Worm (Caenorhabditis elegans): ENCODE measurements around the gene C49C8.3.

The C49C8.3 gene

DNA sequence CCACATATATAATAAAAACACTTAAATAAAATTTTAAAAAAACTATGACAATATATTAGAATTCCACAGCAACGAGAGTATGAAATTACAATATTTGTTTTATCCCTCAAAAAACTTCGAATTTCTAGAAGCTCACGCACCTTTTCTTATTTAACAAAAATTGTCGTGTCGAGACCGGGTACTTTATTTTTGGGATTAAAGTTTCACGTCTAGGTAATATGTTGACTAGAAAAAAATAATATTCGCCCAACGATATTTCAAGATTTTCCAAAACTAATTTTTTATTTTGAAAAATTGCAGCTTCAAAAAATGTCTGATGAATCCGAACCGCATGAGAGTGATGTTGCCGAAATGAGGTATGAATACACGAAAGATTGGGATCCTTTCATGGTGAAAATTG lies at the start of gene C49C8.3:
C49C8.3 (plus strand) TSS at position 301 of the 400 bp plus-strand sequence.
- TF ChIP-seq elt-2 (tag; optimal IDR thresholded peaks at IDR 0.05) (no peak), ZK546.5 (tag; optimal IDR thresholded peaks at IDR 0.05) (no peak), fkh-10 (GFP tag; optimal IDR thresholded peaks at IDR 0.05) (no peak), skn-1 (tag; optimal IDR thresholded peaks at IDR 0.05) (no peak), ztf-4 (tag; optimal IDR thresholded peaks at IDR 0.05) (no peak), nhr-237 (tag; optimal IDR thresholded peaks at IDR 0.05) (no peak), nfya-1 (tag; optimal IDR thresholded peaks at IDR 0.05; ENCODE audit: insufficient read depth) (no peak), eor-1 (tag; optimal IDR thresholded peaks at IDR 0.05) (no peak), ceh-9 (tag; optimal IDR thresholded peaks at IDR 0.05) (no peak), nhr-43 (tag; optimal IDR thresholded peaks at IDR 0.05; ENCODE audit: poor library complexity, severe bottlenecking) (no peak), fos-1 (tag; optimal IDR thresholded peaks at IDR 0.05) (no peak), aly-2 (tag; optimal IDR thresholded peaks at IDR 0.05) (no peak), daf-12 (tag; optimal IDR thresholded peaks at IDR 0.05) (no peak), elt-1 (tag; optimal IDR thresholded peaks at IDR 0.05) (no peak), egl-27 (tag; optimal IDR thresholded peaks at IDR 0.05) (no peak), nhr-67 (tag; optimal IDR thresholded peaks at IDR 0.05) (no peak)

DNA sequence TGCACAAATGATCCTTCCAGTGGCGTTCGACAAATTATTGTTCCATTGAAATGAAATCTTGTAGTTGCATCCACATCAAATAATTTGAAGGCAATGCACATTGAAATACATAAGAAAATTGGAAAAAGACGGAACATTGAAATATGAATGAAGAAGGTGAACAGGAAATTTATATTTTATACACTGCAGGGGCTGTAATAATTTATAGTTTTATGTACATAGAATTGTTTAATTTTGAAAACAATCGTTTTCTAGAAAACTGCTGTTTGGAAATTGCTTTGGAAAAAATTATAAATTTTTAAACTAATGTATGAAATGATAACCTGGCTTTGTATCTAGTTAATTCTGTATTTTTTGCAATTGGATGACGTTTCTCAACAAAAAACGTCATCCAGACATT lies 49.2 kb upstream of the C49C8.3 start, which contains the start of gene Y59H11AR.3:
Y59H11AR.3 (minus strand) TSS at position 101 of the 400 bp plus-strand sequence.
- no peak for TF ChIP-seq nhr-237 (tag; optimal IDR thresholded peaks at IDR 0.05)
- TF ChIP-seq lin-39 (tag; optimal IDR thresholded peaks at IDR 0.05), result no peak
- no peak for TF ChIP-seq nhr-67 (tag; optimal IDR thresholded peaks at IDR 0.05)
- no peak for TF ChIP-seq ZK546.5 (tag; optimal IDR thresholded peaks at IDR 0.05)
- no peak for TF ChIP-seq skn-1 (tag; optimal IDR thresholded peaks at IDR 0.05)
- TF ChIP-seq egl-5 (tag; optimal IDR thresholded peaks at IDR 0.05), result no peak
- TF ChIP-seq fkh-10 (GFP tag; optimal IDR thresholded peaks at IDR 0.05), result no peak
- TF ChIP-seq nhr-11 (tag; optimal IDR thresholded peaks at IDR 0.05), result no peak
- TF ChIP-seq ztf-11 (tag; optimal IDR thresholded peaks at IDR 0.05), result no peak
- TF ChIP-seq ceh-28 (tag; optimal IDR thresholded peaks at IDR 0.05), result no peak
- TF ChIP-seq unc-62 (GFP tag; optimal IDR thresholded peaks at IDR 0.05), result no peak
- no peak for TF ChIP-seq nhr-12 (tag; optimal IDR thresholded peaks at IDR 0.05)
- TF ChIP-seq nhr-77 (tag; optimal IDR thresholded peaks at IDR 0.05), result no peak

ce11 chrIV:8595767-8596166 lies 48.8 kb upstream of the C49C8.3 start, which contains the start of gene clec-181:
TSS of gene clec-181 (plus strand) at chrIV:8596067.
- no peak for TF ChIP-seq zag-1 (tag; optimal IDR thresholded peaks at IDR 0.05)

- TF ChIP-seq fos-1 (tag; optimal IDR thresholded peaks at IDR 0.05), result no peak
- no peak for TF ChIP-seq ceh-82 (tag; optimal IDR thresholded peaks at IDR 0.05)
- TF ChIP-seq nfya-1 (tag; optimal IDR thresholded peaks at IDR 0.05; ENCODE audit: insufficient read depth), result peak; percentile 57
- TF ChIP-seq eor-1 (tag; optimal IDR thresholded peaks at IDR 0.05), result no peak
- TF ChIP-seq egl-5 (tag; optimal IDR thresholded peaks at IDR 0.05), result no peak
- TF ChIP-seq skn-1 (tag; optimal IDR thresholded peaks at IDR 0.05), result no peak
- no peak for TF ChIP-seq aly-2 (tag; optimal IDR thresholded peaks at IDR 0.05)
- TF ChIP-seq R02D3.7 (tag; optimal IDR thresholded peaks at IDR 0.05), result no peak
- no peak for TF ChIP-seq mdl-1 (tag; optimal IDR thresholded peaks at IDR 0.05)
- no peak for TF ChIP-seq fkh-10 (GFP tag; optimal IDR thresholded peaks at IDR 0.05)
- no peak for TF ChIP-seq ztf-4 (tag; optimal IDR thresholded peaks at IDR 0.05)
- no peak for TF ChIP-seq lsy-12 (tag; optimal IDR thresholded peaks at IDR 0.05)
- no peak for TF ChIP-seq zag-1 (tag; optimal IDR thresholded peaks at IDR 0.05)
- TF ChIP-seq hmg-11 (tag; optimal IDR thresholded peaks at IDR 0.05), result peak; percentile 51
- no peak for TF ChIP-seq ceh-16 (tag; optimal IDR thresholded peaks at IDR 0.05)
- peak; percentile 32 for TF ChIP-seq pha-4 (tag; optimal IDR thresholded peaks at IDR 0.05)
- peak; percentile 39 for TF ChIP-seq nhr-23 (tag; optimal IDR thresholded peaks at IDR 0.05)
Observed at ce11 chrIV:8597504-8597903, 47.0 kb upstream of the C49C8.3 start.

ce11 chrIV:8600712-8601330 lies 43.7 kb upstream of the C49C8.3 start, which contains the start of gene Y59H11AR.4:
TSS of gene Y59H11AR.4 (minus strand) at chrIV:8600762.
- TF ChIP-seq pqm-1 (tag; optimal IDR thresholded peaks at IDR 0.05), result no peak
